Fruit fly (Drosophila melanogaster) whole organism, embryonic: ENCODE data around the gene Patj.

Experiments used
- ATbp ChIP-seq: fragments of 200-800 bp; sonication (Bioruptor generic); optimal IDR thresholded peaks from 2 replicates; lab custom pipeline; 2017; ENCODE audit warnings: missing biosample characterization, mild to moderate bottlenecking, missing genetic modification characterization, missing genetic modification reagents
- Bgb ChIP-seq: fragments of 200-800 bp; sonication (Bioruptor generic); IDR thresholded peaks from 2 replicates; pipeline ENCODE4 v1.3.6; 2022; ENCODE audit warnings: missing biosample characterization, missing genetic modification characterization; ENCODE audit not compliant: partially characterized antibody
- Bteb2 ChIP-seq: fragments of 200-800 bp; sonication (Bioruptor generic); optimal IDR thresholded peaks from 2 replicates; lab custom pipeline; 2016; ENCODE audit warnings: missing biosample characterization, missing genetic modification characterization
- CG10209 ChIP-seq: fragments of 200-800 bp; sonication (Bioruptor generic); optimal IDR thresholded peaks from 3 replicates; lab custom pipeline; 2017; ENCODE audit warnings: missing biosample characterization, mild to moderate bottlenecking, missing genetic modification characterization, missing genetic modification reagents
- CG10959 ChIP-seq: fragments of 200-800 bp; sonication (Bioruptor generic); IDR thresholded peaks from 2 replicates; pipeline ENCODE4 v1.3.6; 2022; ENCODE audit warnings: missing biosample characterization, missing genetic modification characterization
- CG11398 ChIP-seq: fragments of 200-800 bp; sonication (Bioruptor generic); optimal IDR thresholded peaks from 2 replicates; lab custom pipeline; 2016; ENCODE audit warnings: missing biosample characterization, missing genetic modification characterization
- CG12769 ChIP-seq: fragments of 200-800 bp; sonication (Bioruptor generic); optimal IDR thresholded peaks from 2 replicates; lab custom pipeline; 2019; ENCODE audit warnings: missing biosample characterization, mild to moderate bottlenecking, missing genetic modification characterization, moderate library complexity
- CG13287 ChIP-seq: fragments of 200-800 bp; sonication (Bioruptor generic); IDR thresholded peaks from 2 replicates; pipeline ENCODE4 v1.3.6; 2022; ENCODE audit warnings: missing biosample characterization, missing genetic modification characterization; ENCODE audit not compliant: partially characterized antibody
- CG15011 ChIP-seq: fragments of 200-800 bp; sonication (Bioruptor generic); optimal IDR thresholded peaks from 3 replicates; lab custom pipeline; 2018; ENCODE audit warnings: missing biosample characterization, mild to moderate bottlenecking, missing genetic modification characterization
- CG15696 ChIP-seq: fragments of 200-800 bp; sonication (Bioruptor generic); optimal IDR thresholded peaks from 2 replicates; lab custom pipeline; 2019; ENCODE audit warnings: missing biosample characterization, mild to moderate bottlenecking, missing genetic modification characterization, moderate library complexity
- CG17359 ChIP-seq: fragments of 200-800 bp; sonication (Bioruptor generic); optimal IDR thresholded peaks from 3 replicates; lab custom pipeline; 2018; ENCODE audit warnings: missing biosample characterization, mild to moderate bottlenecking, missing genetic modification characterization, moderate library complexity
- CG18476 ChIP-seq: fragments of 200-800 bp; sonication (Bioruptor generic); optimal IDR thresholded peaks from 2 replicates; lab custom pipeline; 2016; ENCODE audit warnings: missing biosample characterization, mild to moderate bottlenecking, missing genetic modification characterization
- CG3163 ChIP-seq: fragments of 200-800 bp; sonication (Bioruptor generic); optimal IDR thresholded peaks from 3 replicates; lab custom pipeline; 2016; ENCODE audit warnings: missing biosample characterization, missing genetic modification characterization
- CG4820 ChIP-seq: fragments of 200-800 bp; sonication (Bioruptor generic); optimal IDR thresholded peaks from 3 replicates; lab custom pipeline; 2016; ENCODE audit warnings: missing biosample characterization, missing genetic modification characterization
- CG6175 ChIP-seq: fragments of 200-800 bp; sonication (Bioruptor generic); IDR thresholded peaks from 3 replicates; pipeline ENCODE4 v1.3.6; 2022; ENCODE audit warnings: missing biosample characterization, missing genetic modification characterization
- CG7357 ChIP-seq: fragments of 200-800 bp; sonication (Bioruptor generic); IDR thresholded peaks from 3 replicates; pipeline ENCODE4 v1.3.6; 2022; ENCODE audit warnings: missing biosample characterization, missing genetic modification characterization
- CG8089 ChIP-seq: fragments of 200-800 bp; sonication (Bioruptor generic); optimal IDR thresholded peaks from 3 replicates; lab custom pipeline; 2016; ENCODE audit warnings: missing biosample characterization, missing genetic modification characterization
- CG9437 ChIP-seq: fragments of 200-800 bp; sonication (Bioruptor generic); optimal IDR thresholded peaks from 2 replicates; lab custom pipeline; 2018; ENCODE audit warnings: missing biosample characterization, mild to moderate bottlenecking, missing genetic modification characterization
- Dbx ChIP-seq: fragments of 200-800 bp; sonication (Bioruptor generic); IDR thresholded peaks from 3 replicates; pipeline ENCODE4 v1.3.6; 2022; ENCODE audit warnings: missing biosample characterization, missing genetic modification characterization
- Dip3 ChIP-seq: fragments of 200-800 bp; sonication (Bioruptor generic); optimal IDR thresholded peaks from 3 replicates; lab custom pipeline; 2016; ENCODE audit warnings: missing biosample characterization, missing genetic modification characterization
- Drgx ChIP-seq: fragments of 200-800 bp; sonication (Bioruptor generic); IDR thresholded peaks from 2 replicates; pipeline ENCODE4 v1.3.6; 2022; ENCODE audit warnings: missing biosample characterization, missing genetic modification characterization
- Elba2 ChIP-seq: fragments of 200-800 bp; sonication (Bioruptor generic); optimal IDR thresholded peaks from 3 replicates; lab custom pipeline; 2016; ENCODE audit warnings: missing biosample characterization, missing genetic modification characterization
- GATAe ChIP-seq: fragments of 200-800 bp; sonication (Bioruptor generic); conservative IDR thresholded peaks from 2 replicates; pipeline ENCODE4 v1.3.6; 2022; ENCODE audit warnings: missing biosample characterization, missing genetic modification characterization
- Hmr ChIP-seq: fragments of 200-800 bp; sonication (Bioruptor generic); optimal IDR thresholded peaks from 3 replicates; lab custom pipeline; 2017; ENCODE audit warnings: mild to moderate bottlenecking, missing biosample characterization, missing genetic modification reagents, missing genetic modification characterization
- Hr3 ChIP-seq: fragments of 200-800 bp; sonication (Bioruptor generic); optimal IDR thresholded peaks from 3 replicates; lab custom pipeline; 2016; ENCODE audit warnings: missing biosample characterization, missing genetic modification characterization
- Jarid2 ChIP-seq: fragments of 200-800 bp; sonication (Bioruptor generic); optimal IDR thresholded peaks from 3 replicates; lab custom pipeline; 2017; ENCODE audit warnings: mild to moderate bottlenecking, missing biosample characterization, missing genetic modification reagents, missing genetic modification characterization
- Kr ChIP-seq: fragments of 200-800 bp; sonication (Bioruptor generic); optimal IDR thresholded peaks from 2 replicates; lab custom pipeline; 2017; ENCODE audit warnings: missing biosample characterization, mild to moderate bottlenecking, missing genetic modification characterization
- Med ChIP-seq: fragments of 200-800 bp; sonication (Bioruptor generic); peaks from one replicate; lab custom pipeline; 2016; ENCODE audit warnings: missing biosample characterization, missing genetic modification characterization, mild to moderate bottlenecking, inconsistent platforms, moderate library complexity
- Mrtf ChIP-seq: fragments of 200-800 bp; sonication (Bioruptor generic); IDR thresholded peaks from 3 replicates; pipeline ENCODE4 v1.3.6; 2022; ENCODE audit warnings: missing biosample characterization, missing genetic modification characterization
- Rfx ChIP-seq: fragments of 200-800 bp; sonication (Bioruptor generic); IDR thresholded peaks from 2 replicates; pipeline ENCODE4 v1.3.6; 2022; ENCODE audit warnings: missing biosample characterization, missing genetic modification characterization
- Sox100B ChIP-seq: fragments of 200-800 bp; sonication (Bioruptor generic); optimal IDR thresholded peaks from 3 replicates; lab custom pipeline; 2018; ENCODE audit warnings: missing biosample characterization, mild to moderate bottlenecking, missing genetic modification characterization
- btn ChIP-seq: fragments of 200-800 bp; sonication (Bioruptor generic); optimal IDR thresholded peaks from 2 replicates; lab custom pipeline; 2016; ENCODE audit warnings: missing biosample characterization, missing genetic modification characterization
- cas ChIP-seq: fragments of 200-800 bp; sonication (Bioruptor generic); IDR thresholded peaks from 2 replicates; pipeline ENCODE4 v1.3.6; 2022; ENCODE audit warnings: missing biosample characterization, missing genetic modification characterization
- chinmo ChIP-seq: fragments of 200-800 bp; sonication (Bioruptor generic); IDR thresholded peaks from 4 replicates; pipeline ENCODE4 v1.3.6; 2022; ENCODE audit warnings: missing biosample characterization, missing genetic modification characterization; ENCODE audit not compliant: partially characterized antibody
- crc ChIP-seq: fragments of 200-800 bp; sonication (Bioruptor generic); optimal IDR thresholded peaks from 2 replicates; lab custom pipeline; 2016; ENCODE audit warnings: missing biosample characterization, missing genetic modification characterization
- dpn ChIP-seq, 2 experiments: fragments of 200-800 bp; sonication (Bioruptor generic); optimal IDR thresholded peaks; 3 replicates each; lab custom pipeline; 2016; ENCODE audit warnings: missing biosample characterization in 2 of 2, missing genetic modification characterization in 2 of 2
- fd3F ChIP-seq: fragments of 200-800 bp; sonication (Bioruptor generic); optimal IDR thresholded peaks from 2 replicates; lab custom pipeline; 2018; ENCODE audit warnings: missing biosample characterization, mild to moderate bottlenecking, missing genetic modification characterization, moderate library complexity
- ftz-f1 ChIP-seq: fragments of 200-800 bp; sonication (Bioruptor generic); optimal IDR thresholded peaks from 2 replicates; lab custom pipeline; 2016; ENCODE audit warnings: missing biosample characterization, missing genetic modification characterization
- grau ChIP-seq: fragments of 200-800 bp; optimal IDR thresholded peaks from 3 replicates; lab custom pipeline; 2019; ENCODE audit warnings: missing biosample characterization, mild to moderate bottlenecking, missing genetic modification characterization, moderate library complexity
- gsb ChIP-seq: fragments of 200-800 bp; sonication (Bioruptor generic); IDR thresholded peaks from 2 replicates; pipeline ENCODE4 v1.3.6; 2022; ENCODE audit warnings: missing biosample characterization, missing genetic modification characterization
- her ChIP-seq: fragments of 200-800 bp; sonication (Bioruptor generic); optimal IDR thresholded peaks from 2 replicates; lab custom pipeline; 2016; ENCODE audit warnings: missing biosample characterization, missing genetic modification characterization
- kni ChIP-seq: fragments of 200-800 bp; sonication (Bioruptor generic); optimal IDR thresholded peaks from 3 replicates; lab custom pipeline; 2017; ENCODE audit warnings: mild to moderate bottlenecking, missing biosample characterization, missing genetic modification reagents, missing genetic modification characterization
- mam ChIP-seq: fragments of 200-800 bp; sonication (Bioruptor generic); optimal IDR thresholded peaks from 3 replicates; lab custom pipeline; 2016; ENCODE audit warnings: missing biosample characterization, missing genetic modification characterization
- nom ChIP-seq: fragments of 200-800 bp; sonication (Bioruptor generic); optimal IDR thresholded peaks from 2 replicates; lab custom pipeline; 2017; ENCODE audit warnings: missing biosample characterization, missing genetic modification characterization, mild to moderate bottlenecking, moderate library complexity, missing genetic modification reagents
- onecut ChIP-seq: fragments of 200-800 bp; sonication (Bioruptor generic); IDR thresholded peaks from 2 replicates; pipeline ENCODE4 v1.3.6; 2022; ENCODE audit warnings: missing biosample characterization, missing genetic modification characterization
- pzg ChIP-seq: fragments of 200-800 bp; sonication (Bioruptor generic); optimal IDR thresholded peaks from 3 replicates; lab custom pipeline; 2018; ENCODE audit warnings: missing biosample characterization, mild to moderate bottlenecking, missing genetic modification characterization, moderate library complexity
- repo ChIP-seq: fragments of 200-800 bp; sonication (Bioruptor generic); optimal IDR thresholded peaks from 2 replicates; lab custom pipeline; 2016; ENCODE audit warnings: missing biosample characterization, missing genetic modification characterization
- shn ChIP-seq: fragments of 200-800 bp; sonication (Bioruptor generic); optimal IDR thresholded peaks from 3 replicates; lab custom pipeline; 2016; ENCODE audit warnings: missing biosample characterization, missing genetic modification characterization
- unc-4 ChIP-seq: fragments of 200-800 bp; sonication (Bioruptor generic); IDR thresholded peaks from 2 replicates; pipeline ENCODE4 v1.3.6; 2022; ENCODE audit warnings: missing biosample characterization, missing genetic modification characterization; ENCODE audit not compliant: partially characterized antibody
- unpg ChIP-seq: fragments of 200-800 bp; sonication (Bioruptor generic); optimal IDR thresholded peaks from 3 replicates; lab custom pipeline; 2018; ENCODE audit warnings: missing biosample characterization, mild to moderate bottlenecking, missing genetic modification characterization, moderate library complexity

Gene Patj

DNA sequence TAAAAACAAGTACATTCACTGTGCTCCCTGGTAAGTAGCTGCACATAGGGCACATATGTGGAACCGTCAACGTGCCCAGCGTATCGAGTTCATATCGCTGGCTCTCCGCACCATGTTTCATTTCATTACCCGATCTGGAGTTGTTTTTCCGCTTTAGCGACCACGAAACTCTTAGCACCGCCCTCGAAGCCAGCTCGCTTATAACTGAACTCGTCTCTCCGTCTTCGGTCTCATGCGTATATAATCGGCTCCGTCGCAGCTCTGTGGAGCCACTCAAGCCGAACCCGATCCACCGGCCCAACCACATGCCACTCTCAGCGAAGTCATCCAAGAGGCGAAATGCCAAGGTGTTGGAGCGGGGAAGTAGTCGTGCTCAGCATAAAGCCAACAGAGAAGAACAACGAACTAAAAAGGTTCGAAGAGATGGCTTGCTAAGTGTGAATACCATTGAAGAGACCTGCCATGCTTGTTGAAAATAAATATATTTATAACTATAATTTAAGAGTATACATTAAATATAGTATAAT is 43.1 kb upstream of the Patj start, which contains the start of gene Cht2 (continued):
- TF ChIP-seq crc (GFP tag; lab: Kevin White, UChicago) (no peak), grau (tag; lab: Kevin White, UChicago) (no peak), fd3F (GFP tag; lab: Kevin White, UChicago) (no peak), Bteb2 (no peak), Mrtf (no peak), CG9437 (GFP tag; lab: Kevin White, UChicago) (no peak), mam (no peak), ftz-f1 (GFP tag; lab: Kevin White, UChicago) (peak; percentile 25), CG6175 (GFP tag; lab: Robert Waterston, UW) (no peak), CG4820 (GFP tag; lab: Kevin White, UChicago) (no peak), dpn (GFP tag; optimal IDR thresholded peaks at IDR 0.05; lab: Kevin White, UChicago) (no peak), btn (GFP tag; lab: Kevin White, UChicago) (no peak), Dbx (GFP tag; lab: Robert Waterston, UW) (0 out of 3 replicates have a peak, but pooled peaks have one; percentile 20), Rfx (GFP tag; lab: Robert Waterston, UW) (peak; percentile 28; the same call in 1 of the 2 replicates), her (GFP tag; lab: Kevin White, UChicago) (no peak), Med (GFP tag; lab: Kevin White, UChicago) (peak; percentile 76), pzg (no peak), kni (GFP tag; lab: Kevin White, UChicago) (peak; percentile 85), Drgx (GFP tag; lab: Robert Waterston, UW) (peak; percentile 42; the same call in 1 of the 2 replicates), Bgb (0 out of 2 replicates have a peak, but pooled peaks have one; percentile 29), CG15011 (GFP tag; lab: Kevin White, UChicago) (no peak), Kr (GFP tag; lab: Kevin White, UChicago) (no peak), unpg (GFP tag; lab: Kevin White, UChicago) (no peak), shn (GFP tag; lab: Kevin White, UChicago) (no peak), cas (GFP tag; lab: Robert Waterston, UW) (no peak), chinmo (peak; percentile 76; the same call in 1 of the 4 replicates), CG13287 (GFP tag; lab: Robert Waterston, UW) (peak; percentile 3; the same call in 1 of the 2 replicates), gsb (GFP tag; lab: Robert Waterston, UW) (no peak), ATbp (GFP tag; lab: Kevin White, UChicago) (no peak), CG15696 (tag; lab: Kevin White, UChicago) (no peak), Hmr (GFP tag; lab: Kevin White, UChicago) (peak; percentile 9), repo (GFP tag; lab: Kevin White, UChicago) (no peak), unc-4 (peak; percentile 21; the same call in 1 of the 2 replicates), Dip3 (GFP tag; lab: Kevin White, UChicago) (no peak), CG17359 (tag; lab: Kevin White, UChicago) (no peak), Sox100B (GFP tag; lab: Kevin White, UChicago) (no peak), Elba2 (no peak), CG8089 (no peak), CG18476 (peak; percentile 34), CG12769 (tag; lab: Kevin White, UChicago) (peak; percentile 70), nom (peak; percentile 52), CG10959 (GFP tag; lab: Robert Waterston, UW) (no peak), onecut (GFP tag; lab: Robert Waterston, UW) (no peak), CG11398 (GFP tag; lab: Kevin White, UChicago) (no peak), GATAe (GFP tag; lab: Robert Waterston, UW) (no peak), Jarid2 (GFP tag; lab: Kevin White, UChicago) (peak; percentile 73), CG10209 (GFP tag; lab: Kevin White, UChicago) (no peak), Hr3 (no peak), CG7357 (GFP tag; lab: Robert Waterston, UW) (no peak), CG3163 (GFP tag; lab: Kevin White, UChicago) (peak; percentile 82)
